Worm (Caenorhabditis elegans) whole organism, dauer: ENCODE data around the gene alh-7.

ENCODE experiments used
- unc-62 ChIP-seq: sonication (generic microtip); optimal IDR thresholded peaks from 2 replicates; lab custom pipeline; 2017; ENCODE audit warnings: missing biosample characterization, missing genetic modification reagents, missing genetic modification characterization

alh-7 gene

DNA sequence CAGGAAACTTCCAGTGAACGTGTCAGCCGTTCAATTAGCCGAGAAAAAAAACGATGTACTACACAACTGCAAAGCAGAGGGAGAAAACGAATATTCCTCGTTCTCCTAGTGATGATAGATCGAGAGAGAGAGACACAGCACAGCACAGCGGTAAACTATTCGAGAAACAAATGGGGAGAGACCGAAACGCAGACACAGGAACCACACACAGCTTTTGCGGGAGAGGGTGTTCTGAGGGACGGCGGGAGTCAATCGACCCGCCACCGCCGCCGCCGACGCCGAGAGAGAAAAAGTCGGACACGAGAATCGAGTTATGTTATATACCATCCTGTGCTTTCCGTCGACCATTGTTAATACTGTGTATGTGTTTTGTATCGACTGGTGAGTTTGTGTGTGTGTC lies 35.0 kb downstream of the alh-7 start:
- TF ChIP-seq unc-62 (GFP tag; lab: Kevin White, UChicago): no peak

DNA sequence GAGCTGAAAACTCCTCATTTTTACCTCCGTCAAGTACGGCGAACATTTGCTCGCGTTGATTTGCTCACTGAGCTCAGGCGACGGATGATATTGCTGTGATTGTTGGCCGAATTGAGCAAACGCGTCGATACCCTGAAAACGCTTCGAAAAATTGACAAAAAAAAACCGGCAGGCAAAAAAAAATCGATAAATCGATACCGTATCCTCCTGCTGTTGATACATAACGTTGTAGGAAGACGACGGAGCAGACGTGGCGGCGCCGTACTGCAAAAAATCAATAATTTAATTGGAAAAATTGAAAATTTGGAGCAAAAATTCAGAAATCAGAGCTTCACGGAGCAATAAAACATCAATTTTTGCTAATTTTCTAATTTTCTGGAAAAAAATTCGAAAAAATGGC lies 36.7 kb downstream of the alh-7 start:
- TF ChIP-seq unc-62 (GFP tag; lab: Kevin White, UChicago): no peak

DNA sequence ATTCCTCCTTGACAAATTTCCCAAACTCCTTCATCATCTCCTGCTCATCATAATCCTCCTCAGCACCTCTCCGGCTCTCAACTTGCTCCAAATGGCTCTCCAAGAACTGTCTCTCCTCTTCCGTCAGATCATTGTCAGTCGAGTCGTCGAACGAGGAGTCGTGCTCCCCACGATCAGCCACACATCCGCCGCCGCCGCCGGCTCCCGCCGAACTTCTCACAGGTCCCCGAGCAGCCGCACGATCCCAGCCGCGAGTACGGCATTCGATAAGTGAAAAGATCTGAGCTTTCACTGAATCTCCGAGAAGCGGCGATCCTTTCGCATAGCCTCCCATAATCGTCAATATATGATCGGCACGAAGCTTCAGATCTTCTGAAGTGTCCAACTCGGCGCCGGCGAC lies 40.3 kb downstream of the alh-7 start:
- no peak for TF ChIP-seq unc-62 (GFP tag; lab: Kevin White, UChicago)

ce11 chrII:13447668-13448067 lies 43.9 kb downstream of the alh-7 start:
- no peak for TF ChIP-seq unc-62 (GFP tag; lab: Kevin White, UChicago)

ce11 chrII:13447166-13447643 lies 44.4 kb downstream of the alh-7 start, which contains the start of gene tbc-14:
Gene tbc-14 (minus strand): TSS chrII:13447593.
- TF ChIP-seq unc-62 (GFP tag; lab: Kevin White, UChicago): no peak

- no peak for TF ChIP-seq unc-62 (GFP tag; lab: Kevin White, UChicago)
Measured at ce11 chrII:13446597-13446996, 45.0 kb downstream of the alh-7 start.

- TF ChIP-seq unc-62 (GFP tag; lab: Kevin White, UChicago): no peak
Measured at ce11 chrII:13444307-13444706, 47.3 kb downstream of the alh-7 start.
